Fruit fly (Drosophila melanogaster) whole organism, embryonic: Measurements from ENCODE around the gene CG10993.

Experiments used
- Atf6 ChIP-seq: fragments of 200-800 bp; sonication (Bioruptor generic); IDR thresholded peaks from 2 replicates; pipeline ENCODE4 v1.3.6; 2022; ENCODE audit warnings: missing biosample characterization, missing genetic modification characterization
- CG10565 ChIP-seq: fragments of 200-800 bp; sonication (Bioruptor generic); optimal IDR thresholded peaks from 3 replicates; lab custom pipeline; 2016; ENCODE audit warnings: missing biosample characterization, mild to moderate bottlenecking, missing genetic modification characterization
- CG13123 ChIP-seq: fragments of 200-800 bp; sonication (Bioruptor generic); optimal IDR thresholded peaks from 2 replicates; lab custom pipeline; 2016; ENCODE audit warnings: missing biosample characterization, missing genetic modification characterization
- CG13424 ChIP-seq: fragments of 200-800 bp; sonication (Bioruptor generic); optimal IDR thresholded peaks from 2 replicates; lab custom pipeline; 2019; ENCODE audit warnings: missing biosample characterization, mild to moderate bottlenecking, missing genetic modification characterization, moderate library complexity
- CG14710 ChIP-seq: fragments of 200-800 bp; sonication (Bioruptor generic); optimal IDR thresholded peaks from 3 replicates; lab custom pipeline; 2019; ENCODE audit warnings: missing biosample characterization, mild to moderate bottlenecking, missing genetic modification characterization, moderate library complexity
- CG17361 ChIP-seq: fragments of 200-800 bp; sonication (Bioruptor generic); IDR thresholded peaks from 3 replicates; pipeline ENCODE4 v1.3.6; 2022; ENCODE audit warnings: missing biosample characterization, missing genetic modification characterization
- CG18476 ChIP-seq: fragments of 200-800 bp; sonication (Bioruptor generic); optimal IDR thresholded peaks from 2 replicates; lab custom pipeline; 2016; ENCODE audit warnings: missing biosample characterization, mild to moderate bottlenecking, missing genetic modification characterization
- CG2129 ChIP-seq: fragments of 200-800 bp; sonication (Bioruptor generic); IDR thresholded peaks from 2 replicates; pipeline ENCODE4 v1.3.6; 2022; ENCODE audit warnings: missing biosample characterization, missing genetic modification characterization; ENCODE audit not compliant: partially characterized antibody
- CG30403 ChIP-seq: fragments of 200-800 bp; sonication (Bioruptor generic); optimal IDR thresholded peaks from 3 replicates; lab custom pipeline; 2016; ENCODE audit warnings: missing biosample characterization, missing genetic modification characterization
- CG30431 ChIP-seq: fragments of 200-800 bp; sonication (Bioruptor generic); optimal IDR thresholded peaks from 2 replicates; lab custom pipeline; 2017; ENCODE audit warnings: missing biosample characterization, missing genetic modification characterization
- CG31388 ChIP-seq: fragments of 200-800 bp; sonication (Bioruptor generic); optimal IDR thresholded peaks from 2 replicates; lab custom pipeline; 2016; ENCODE audit warnings: missing biosample characterization, missing genetic modification characterization
- CG32772 ChIP-seq: fragments of 200-800 bp; sonication (Bioruptor generic); IDR thresholded peaks from 2 replicates; pipeline ENCODE4 v1.3.6; 2022; ENCODE audit warnings: missing biosample characterization, missing genetic modification characterization
- CG3281 ChIP-seq: fragments of 200-800 bp; sonication (Bioruptor generic); optimal IDR thresholded peaks from 3 replicates; lab custom pipeline; 2017; ENCODE audit warnings: missing biosample characterization, mild to moderate bottlenecking, missing genetic modification characterization
- CG4282 ChIP-seq: fragments of 200-800 bp; sonication (Bioruptor generic); optimal IDR thresholded peaks from 2 replicates; lab custom pipeline; 2016; ENCODE audit warnings: missing biosample characterization, missing genetic modification characterization
- CG4360 ChIP-seq: fragments of 200-800 bp; sonication (Bioruptor generic); IDR thresholded peaks from 2 replicates; pipeline ENCODE4 v1.3.6; 2022; ENCODE audit warnings: missing biosample characterization, missing genetic modification characterization
- CG6254 ChIP-seq: fragments of 200-800 bp; sonication (Bioruptor generic); optimal IDR thresholded peaks from 3 replicates; lab custom pipeline; 2017; ENCODE audit warnings: mild to moderate bottlenecking, missing biosample characterization, missing genetic modification reagents, missing genetic modification characterization
- CG6765 ChIP-seq: fragments of 200-800 bp; sonication (Bioruptor generic); optimal IDR thresholded peaks from 3 replicates; lab custom pipeline; 2017; ENCODE audit warnings: missing biosample characterization, mild to moderate bottlenecking, missing genetic modification characterization
- CG8944 ChIP-seq: fragments of 200-800 bp; sonication (Bioruptor generic); optimal IDR thresholded peaks from 3 replicates; lab custom pipeline; 2016; ENCODE audit warnings: missing biosample characterization, missing genetic modification characterization
- Doc2 ChIP-seq: fragments of 200-800 bp; sonication (Bioruptor generic); IDR thresholded peaks from 2 replicates; pipeline ENCODE4 v1.3.6; 2022; ENCODE audit warnings: missing biosample characterization, missing genetic modification characterization
- Eip74EF ChIP-seq, 2 experiments: fragments of 200-800 bp in 1 of 2; fragments of >200 bp in 1 of 2; sonication (Bioruptor generic) in 1 of 2; optimal IDR thresholded peaks; 2 replicates each; lab custom pipeline; 2017 to 2019; ENCODE audit warnings: missing biosample characterization in 2 of 2, missing genetic modification characterization in 2 of 2, mild to moderate bottlenecking in 1 of 2, moderate library complexity in 1 of 2
- Ets97D ChIP-seq: fragments of 200-800 bp; sonication (Bioruptor generic); optimal IDR thresholded peaks from 3 replicates; lab custom pipeline; 2016; ENCODE audit warnings: missing biosample characterization, missing genetic modification characterization
- Fer3 ChIP-seq: fragments of 200-800 bp; sonication (Bioruptor generic); optimal IDR thresholded peaks from 2 replicates; lab custom pipeline; 2018; ENCODE audit warnings: missing biosample characterization, mild to moderate bottlenecking, missing genetic modification characterization, moderate library complexity
- HLH54F ChIP-seq: fragments of 200-800 bp; sonication (Bioruptor generic); optimal IDR thresholded peaks from 3 replicates; lab custom pipeline; 2016; ENCODE audit warnings: missing biosample characterization, missing genetic modification characterization
- HmgD ChIP-seq: fragments of 200-800 bp; sonication (Bioruptor generic); optimal IDR thresholded peaks from 3 replicates; lab custom pipeline; 2016; ENCODE audit warnings: missing biosample characterization, missing genetic modification characterization
- Hmr ChIP-seq: fragments of 200-800 bp; sonication (Bioruptor generic); optimal IDR thresholded peaks from 3 replicates; lab custom pipeline; 2017; ENCODE audit warnings: mild to moderate bottlenecking, missing biosample characterization, missing genetic modification reagents, missing genetic modification characterization
- Hr3 ChIP-seq: fragments of 200-800 bp; sonication (Bioruptor generic); optimal IDR thresholded peaks from 3 replicates; lab custom pipeline; 2016; ENCODE audit warnings: missing biosample characterization, missing genetic modification characterization
- Med ChIP-seq: fragments of 200-800 bp; sonication (Bioruptor generic); peaks from one replicate; lab custom pipeline; 2016; ENCODE audit warnings: missing biosample characterization, missing genetic modification characterization, mild to moderate bottlenecking, inconsistent platforms, moderate library complexity
- Mrtf ChIP-seq: fragments of 200-800 bp; sonication (Bioruptor generic); IDR thresholded peaks from 3 replicates; pipeline ENCODE4 v1.3.6; 2022; ENCODE audit warnings: missing biosample characterization, missing genetic modification characterization
- Oaz ChIP-seq: fragments of 200-800 bp; sonication (Bioruptor generic); IDR thresholded peaks from 2 replicates; pipeline ENCODE4 v1.3.6; 2022; ENCODE audit warnings: missing biosample characterization, missing genetic modification characterization
- bowl ChIP-seq: fragments of 200-800 bp; sonication (Bioruptor generic); IDR thresholded peaks from 2 replicates; pipeline ENCODE4 v1.3.6; 2022; ENCODE audit warnings: missing biosample characterization, missing genetic modification characterization
- chm ChIP-seq: fragments of 200-800 bp; sonication (Bioruptor generic); IDR thresholded peaks from 2 replicates; pipeline ENCODE4 v1.3.6; 2022; ENCODE audit warnings: missing biosample characterization, missing genetic modification characterization
- croc ChIP-seq: fragments of 200-800 bp; sonication (Bioruptor generic); conservative IDR thresholded peaks from 3 replicates; pipeline ENCODE4 v1.3.6; 2022; ENCODE audit warnings: missing biosample characterization, missing genetic modification characterization
- emc ChIP-seq: fragments of 200-800 bp; sonication (Bioruptor generic); optimal IDR thresholded peaks from 2 replicates; lab custom pipeline; 2016; ENCODE audit warnings: missing biosample characterization, missing genetic modification characterization
- eyg ChIP-seq: fragments of 200-800 bp; sonication (Bioruptor generic); optimal IDR thresholded peaks from 3 replicates; lab custom pipeline; 2016; ENCODE audit warnings: missing biosample characterization, missing genetic modification characterization
- fd3F ChIP-seq: fragments of 200-800 bp; sonication (Bioruptor generic); optimal IDR thresholded peaks from 2 replicates; lab custom pipeline; 2018; ENCODE audit warnings: missing biosample characterization, mild to moderate bottlenecking, missing genetic modification characterization, moderate library complexity
- ftz-f1 ChIP-seq: fragments of 200-800 bp; sonication (Bioruptor generic); optimal IDR thresholded peaks from 2 replicates; lab custom pipeline; 2016; ENCODE audit warnings: missing biosample characterization, missing genetic modification characterization
- gfzf ChIP-seq: fragments of 200-800 bp; sonication (Bioruptor generic); optimal IDR thresholded peaks from 2 replicates; lab custom pipeline; 2016; ENCODE audit warnings: missing biosample characterization, mild to moderate bottlenecking, missing genetic modification characterization, moderate library complexity
- grn ChIP-seq: fragments of 200-800 bp; sonication (Bioruptor generic); optimal IDR thresholded peaks from 3 replicates; lab custom pipeline; 2017; ENCODE audit warnings: missing biosample characterization, missing genetic modification characterization
- gsb-n ChIP-seq: fragments of 200-800 bp; sonication (Bioruptor generic); optimal IDR thresholded peaks from 3 replicates; lab custom pipeline; 2018; ENCODE audit warnings: missing biosample characterization, mild to moderate bottlenecking, missing genetic modification characterization
- her ChIP-seq: fragments of 200-800 bp; sonication (Bioruptor generic); optimal IDR thresholded peaks from 2 replicates; lab custom pipeline; 2016; ENCODE audit warnings: missing biosample characterization, missing genetic modification characterization
- kay ChIP-seq: fragments of 200-800 bp; sonication (Bioruptor generic); optimal IDR thresholded peaks from 2 replicates; lab custom pipeline; 2016; ENCODE audit warnings: missing biosample characterization, missing genetic modification characterization
- kni ChIP-seq: fragments of 200-800 bp; sonication (Bioruptor generic); optimal IDR thresholded peaks from 3 replicates; lab custom pipeline; 2017; ENCODE audit warnings: mild to moderate bottlenecking, missing biosample characterization, missing genetic modification reagents, missing genetic modification characterization
- lilli ChIP-seq: fragments of 200-800 bp; sonication (Bioruptor generic); optimal IDR thresholded peaks from 3 replicates; lab custom pipeline; 2016; ENCODE audit warnings: missing biosample characterization, missing genetic modification characterization
- lola ChIP-seq, 3 experiments: fragments of >200 bp in 2 of 3; fragments of 200-800 bp in 1 of 3; sonication (Bioruptor generic) in 1 of 3; optimal IDR thresholded peaks; 2 replicates each; lab custom pipeline; 2017 to 2019; ENCODE audit warnings: missing biosample characterization in 3 of 3, missing genetic modification characterization in 3 of 3, mild to moderate bottlenecking in 1 of 3, moderate library complexity in 1 of 3
- mirr ChIP-seq: fragments of 200-800 bp; sonication (Bioruptor generic); optimal IDR thresholded peaks from 3 replicates; lab custom pipeline; 2018; ENCODE audit warnings: missing biosample characterization, mild to moderate bottlenecking, missing genetic modification characterization
- oc ChIP-seq: fragments of 200-800 bp; sonication (Bioruptor generic); optimal IDR thresholded peaks from 2 replicates; lab custom pipeline; 2018; ENCODE audit warnings: missing biosample characterization, mild to moderate bottlenecking, missing genetic modification characterization, moderate library complexity
- pros ChIP-seq: fragments of 200-800 bp; sonication (Bioruptor generic); optimal IDR thresholded peaks from 3 replicates; lab custom pipeline; 2019; ENCODE audit warnings: missing biosample characterization, mild to moderate bottlenecking, missing genetic modification characterization, moderate library complexity
- pum ChIP-seq: fragments of 200-800 bp; sonication (Bioruptor generic); optimal IDR thresholded peaks from 2 replicates; lab custom pipeline; 2016; ENCODE audit warnings: missing biosample characterization, missing genetic modification characterization
- run ChIP-seq: fragments of 200-800 bp; sonication (Bioruptor generic); optimal IDR thresholded peaks from 3 replicates; lab custom pipeline; 2018; ENCODE audit warnings: missing biosample characterization, mild to moderate bottlenecking, missing genetic modification characterization
- seq ChIP-seq: fragments of 200-800 bp; sonication (Bioruptor generic); IDR thresholded peaks from 2 replicates; pipeline ENCODE4 v1.3.6; 2022; ENCODE audit warnings: missing biosample characterization, missing genetic modification characterization
- shn ChIP-seq: fragments of 200-800 bp; sonication (Bioruptor generic); optimal IDR thresholded peaks from 3 replicates; lab custom pipeline; 2016; ENCODE audit warnings: missing biosample characterization, missing genetic modification characterization
- usp ChIP-seq: fragments of >200 bp; optimal IDR thresholded peaks from 2 replicates; lab custom pipeline; 2017; ENCODE audit warnings: missing biosample characterization, missing genetic modification characterization

CG10993 gene

dm6 chrX:13755152-13755557, 35.8 kb downstream of the CG10993 start, which contains the start of gene Pdcd4 (continued):
- TF ChIP-seq Mrtf (GFP tag; lab: Robert Waterston, UW): no peak
- TF ChIP-seq mirr (GFP tag; lab: Kevin White, UChicago): no peak
- no peak for TF ChIP-seq grn
- TF ChIP-seq HLH54F (GFP tag; lab: Kevin White, UChicago): no peak
- no peak for TF ChIP-seq lilli (GFP tag; lab: Kevin White, UChicago)
- TF ChIP-seq Med (GFP tag; lab: Kevin White, UChicago): peak; percentile 86
- TF ChIP-seq CG18476 (GFP tag; lab: Kevin White, UChicago): no peak
- no peak for TF ChIP-seq croc
- no peak for TF ChIP-seq oc (tag; lab: Kevin White, UChicago)
- TF ChIP-seq CG17361 (GFP tag; lab: Robert Waterston, UW): peak; percentile 12; the same call in 1 of the 3 replicates
- TF ChIP-seq gfzf (GFP tag; lab: Kevin White, UChicago): peak; percentile 37
- no peak for TF ChIP-seq kni
- TF ChIP-seq pros (GFP tag; lab: Kevin White, UChicago): no peak
- TF ChIP-seq Hr3: no peak
- no peak for TF ChIP-seq usp
- TF ChIP-seq CG8944: no peak
- TF ChIP-seq Eip74EF (GFP tag; optimal IDR thresholded peaks at IDR 0.05; lab: Kevin White, UChicago): no peak
- TF ChIP-seq lola (GFP tag; optimal IDR thresholded peaks at IDR 0.05; lab: Kevin White, UChicago): no peak
- peak; percentile 3 for TF ChIP-seq ftz-f1
- peak; percentile 5 for TF ChIP-seq CG30403 (GFP tag; lab: Kevin White, UChicago)
- no peak for TF ChIP-seq CG13123 (GFP tag; lab: Kevin White, UChicago)
- no peak for TF ChIP-seq Ets97D (GFP tag; lab: Kevin White, UChicago)
- TF ChIP-seq CG4282: peak; percentile 43
- TF ChIP-seq CG14710 (tag; lab: Kevin White, UChicago): peak; percentile 66
- TF ChIP-seq eyg (GFP tag; lab: Kevin White, UChicago): no peak
- TF ChIP-seq CG13424 (tag; lab: Kevin White, UChicago): no peak
- no peak for TF ChIP-seq fd3F (GFP tag; lab: Kevin White, UChicago)
- TF ChIP-seq CG31388 (GFP tag; lab: Kevin White, UChicago): no peak
- no peak for TF ChIP-seq Oaz (GFP tag; lab: Robert Waterston, UW)
- no peak for TF ChIP-seq CG3281 (GFP tag; lab: Kevin White, UChicago)
- TF ChIP-seq Hmr (GFP tag; lab: Kevin White, UChicago): peak; percentile 49
- no peak for TF ChIP-seq CG6254
- TF ChIP-seq run (tag; lab: Kevin White, UChicago): no peak
- TF ChIP-seq CG2129 (GFP tag; lab: Robert Waterston, UW): no peak
- TF ChIP-seq Doc2: no peak
- no peak for TF ChIP-seq shn (GFP tag; lab: Kevin White, UChicago)
- no peak; the same call in 1 of the 2 replicates for TF ChIP-seq CG4360
- TF ChIP-seq HmgD (GFP tag; lab: Kevin White, UChicago): peak; percentile 3
- TF ChIP-seq Atf6: no peak
- no peak for TF ChIP-seq bowl (GFP tag; lab: Robert Waterston, UW)
- TF ChIP-seq CG10565: no peak
- no peak for TF ChIP-seq pum (GFP tag; lab: Kevin White, UChicago)
- no peak for TF ChIP-seq CG32772 (GFP tag; lab: Robert Waterston, UW)
- TF ChIP-seq seq (GFP tag; lab: Robert Waterston, UW): no peak
- no peak for TF ChIP-seq Fer3 (tag; lab: Kevin White, UChicago)
- no peak for TF ChIP-seq emc
- TF ChIP-seq kay (GFP tag; lab: Kevin White, UChicago): no peak
- TF ChIP-seq gsb-n (tag; lab: Kevin White, UChicago): no peak
- peak; percentile 26 for TF ChIP-seq her (GFP tag; lab: Kevin White, UChicago)
- no peak for TF ChIP-seq CG30431 (GFP tag; lab: Kevin White, UChicago)
- TF ChIP-seq chm (GFP tag; lab: Robert Waterston, UW): 0 out of 2 replicates have a peak, but pooled peaks have one; percentile 55
- TF ChIP-seq CG6765: no peak
